Fruit fly (Drosophila melanogaster) whole organism, adult: Measurements from ENCODE around the gene Skp2.

ENCODE experiments used
- CG11617 ChIP-seq: fragments of 200-800 bp; sonication (Bioruptor generic); optimal IDR thresholded peaks from 2 replicates; lab custom pipeline; 2017; ENCODE audit warnings: mild to moderate bottlenecking, missing biosample characterization, missing genetic modification reagents, missing genetic modification characterization
- CG12768 ChIP-seq: fragments of 200-800 bp; sonication (Bioruptor generic); optimal IDR thresholded peaks from 2 replicates; lab custom pipeline; 2017; ENCODE audit warnings: missing biosample characterization, missing genetic modification characterization, mild to moderate bottlenecking, moderate library complexity, missing genetic modification reagents
- Hr96 ChIP-seq: fragments of 200-800 bp; sonication (Bioruptor generic); optimal IDR thresholded peaks from 2 replicates; lab custom pipeline; 2016; ENCODE audit warnings: missing biosample characterization, missing genetic modification characterization
- Mnt ChIP-seq: fragments of 200-800 bp; sonication (Bioruptor generic); optimal IDR thresholded peaks from 2 replicates; lab custom pipeline; 2016; ENCODE audit warnings: missing biosample characterization, mild to moderate bottlenecking, missing genetic modification characterization
- cnc ChIP-seq, 2 experiments: fragments of >200 bp; optimal IDR thresholded peaks; 2 replicates each; lab custom pipeline; 2017
- pad ChIP-seq: fragments of 200-800 bp; sonication (Bioruptor generic); optimal IDR thresholded peaks from 3 replicates; lab custom pipeline; 2017; ENCODE audit warnings: missing biosample characterization, missing genetic modification characterization, mild to moderate bottlenecking, moderate library complexity, missing genetic modification reagents
- tj ChIP-seq: fragments of 200-800 bp; sonication (Bioruptor generic); optimal IDR thresholded peaks from 3 replicates; lab custom pipeline; 2017; ENCODE audit warnings: missing biosample characterization, mild to moderate bottlenecking, missing genetic modification characterization, moderate library complexity

- TF ChIP-seq cnc (optimal IDR thresholded peaks at IDR 0.05; lab: Kevin White, UChicago) (no peak), CG11617 (GFP tag; lab: Kevin White, UChicago) (no peak), tj (GFP tag; lab: Kevin White, UChicago) (no peak), pad (GFP tag; lab: Kevin White, UChicago) (no peak), Mnt (no peak), CG12768 (GFP tag; lab: Kevin White, UChicago) (no peak), Hr96 (GFP tag; lab: Kevin White, UChicago) (no peak)
Observed at dm6 chr3R:4318999-4319398, 18.5 kb downstream of the Skp2 start, which contains the start of gene Syt14.
